Worm (Caenorhabditis elegans): ENCODE data around the gene nspb-6.

DNA sequence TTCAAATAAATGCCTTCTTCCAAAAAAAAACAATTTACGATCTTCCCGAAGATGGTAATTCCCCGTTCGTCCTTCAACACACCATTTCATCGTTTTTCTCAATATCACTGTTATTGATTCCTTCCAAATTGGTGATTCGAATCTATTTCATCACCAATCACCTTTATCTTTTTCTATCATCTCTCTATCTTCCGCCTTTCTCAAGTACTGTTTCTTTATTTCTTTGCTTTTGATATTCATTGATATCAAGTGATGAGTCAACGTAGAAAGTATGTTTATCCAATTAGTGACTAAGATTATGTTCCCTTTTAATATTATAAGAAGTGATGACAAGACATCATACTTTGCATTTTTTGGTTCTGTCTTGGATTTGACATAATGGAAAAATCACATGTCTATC, 29.0 kb downstream of the nspb-6 start:
- no peak for TF ChIP-seq unc-62 (GFP tag; optimal IDR thresholded peaks at IDR 0.05)
- no peak for TF ChIP-seq ceh-82 (tag; optimal IDR thresholded peaks at IDR 0.05)
- no peak for TF ChIP-seq ztf-4 (tag; optimal IDR thresholded peaks at IDR 0.05)
- no peak for TF ChIP-seq aly-2 (tag; optimal IDR thresholded peaks at IDR 0.05)
- no peak for TF ChIP-seq sup-37 (GFP tag; optimal IDR thresholded peaks at IDR 0.05)
- TF ChIP-seq nhr-11 (tag; optimal IDR thresholded peaks at IDR 0.05), result no peak
- no peak for TF ChIP-seq nhr-237 (tag; optimal IDR thresholded peaks at IDR 0.05)
